Fruit fly (Drosophila melanogaster): ENCODE measurements around the gene Zip71B.
A peak's percentile ranks its signal among the peaks of the same experiment; 100 is the strongest.

Gene Zip71B

DNA sequence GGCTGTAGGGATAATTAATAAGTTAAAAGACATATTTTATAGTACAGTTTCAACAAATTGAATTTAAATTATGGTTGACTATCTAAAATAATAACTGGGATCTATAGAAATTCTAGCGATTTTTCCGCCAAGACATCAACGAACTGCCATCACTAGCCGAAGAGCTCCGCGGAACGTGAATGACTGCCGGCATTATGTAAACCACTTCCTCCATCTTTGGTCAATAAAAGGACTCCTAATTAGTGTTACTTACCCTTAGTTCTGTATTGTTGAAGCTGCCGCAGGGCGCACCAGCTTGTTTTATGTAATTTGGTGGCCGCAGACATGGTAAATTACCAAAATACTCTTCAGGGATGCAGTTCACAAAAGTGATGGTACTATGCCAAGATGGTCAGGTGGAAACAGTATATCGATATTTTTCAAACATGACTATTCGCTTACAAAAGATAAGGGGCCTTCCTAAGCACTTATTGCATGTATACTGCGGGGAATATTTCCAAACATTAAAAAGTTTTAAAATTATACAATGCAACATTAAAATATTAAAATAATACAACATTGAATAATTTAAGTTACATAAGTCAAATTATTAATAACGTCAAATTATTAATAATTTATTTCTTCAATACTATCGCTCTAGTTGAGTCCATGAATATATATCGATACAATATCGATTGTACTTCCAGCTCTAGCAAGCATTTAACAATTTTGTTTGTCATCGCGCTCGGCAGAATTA, 7.4 kb downstream of the Zip71B start, which contains the start of the genes mRpL39 and Prosbeta2 (continued):
- no peak for TF ChIP-seq D (optimal IDR thresholded peaks at IDR 0.05)
- peak; percentile 30 for TF ChIP-seq D (GFP tag; optimal IDR thresholded peaks at IDR 0.05)
- no peak for TF ChIP-seq Side (GFP tag; optimal IDR thresholded peaks at IDR 0.05)
- TF ChIP-seq ab (GFP tag; optimal IDR thresholded peaks at IDR 0.05): no peak
- TF ChIP-seq Gsc (GFP tag; IDR thresholded peaks at IDR 0.05): no peak
- no peak for TF ChIP-seq fd64A (GFP tag; optimal IDR thresholded peaks at IDR 0.05)
- TF ChIP-seq CG7372 (GFP tag; IDR thresholded peaks at IDR 0.05): peak; percentile 47
- TF ChIP-seq gsb (GFP tag; IDR thresholded peaks at IDR 0.05): no peak
- peak; percentile 83 for TF ChIP-seq vvl (GFP tag; IDR thresholded peaks at IDR 0.05)
- peak; percentile 68 for TF ChIP-seq stwl (tag; optimal IDR thresholded peaks at IDR 0.05)
- no peak for TF ChIP-seq lola (GFP tag; optimal IDR thresholded peaks at IDR 0.05)
- TF ChIP-seq Hmx (GFP tag; optimal IDR thresholded peaks at IDR 0.05): no peak
- TF ChIP-seq CG6254 (GFP tag; optimal IDR thresholded peaks at IDR 0.05): no peak
- peak; percentile 28 for TF ChIP-seq Ets65A (GFP tag)
- TF ChIP-seq fd102C (GFP tag; optimal IDR thresholded peaks at IDR 0.05): no peak
- TF ChIP-seq CG16815 (GFP tag; optimal IDR thresholded peaks at IDR 0.05): no peak
- TF ChIP-seq Gug (GFP tag; IDR thresholded peaks at IDR 0.05): peak; percentile 73; the same call in 3 of the 4 replicates
- TF ChIP-seq Scr (GFP tag; IDR thresholded peaks at IDR 0.05; ENCODE audit: partially characterized antibody): peak; percentile 99
- TF ChIP-seq Kr (GFP tag; optimal IDR thresholded peaks at IDR 0.05): no peak
- 0 out of 2 replicates have a peak, but pooled peaks have one; percentile 27 for TF ChIP-seq Rx (GFP tag; IDR thresholded peaks at IDR 0.05)
- no peak for TF ChIP-seq HLHmδ (GFP tag; optimal IDR thresholded peaks at IDR 0.05)
- TF ChIP-seq inv (GFP tag; IDR thresholded peaks at IDR 0.05; ENCODE audit: partially characterized antibody): peak; percentile 91
- TF ChIP-seq CG2199 (GFP tag; IDR thresholded peaks at IDR 0.05): no peak
- TF ChIP-seq CG31441 (GFP tag; IDR thresholded peaks at IDR 0.05): peak; percentile 87
- peak; percentile 57; the same call in 2 of the 3 replicates for TF ChIP-seq CG7963 (GFP tag; IDR thresholded peaks at IDR 0.05; ENCODE audit: partially characterized antibody)
- TF ChIP-seq Abd-B (GFP tag; optimal IDR thresholded peaks at IDR 0.05): no peak
- TF ChIP-seq tgo (GFP tag; IDR thresholded peaks at IDR 0.05): peak; percentile 77
- TF ChIP-seq disco-r (GFP tag; optimal IDR thresholded peaks at IDR 0.05): no peak
- no peak for TF ChIP-seq CG8478 (optimal IDR thresholded peaks at IDR 0.05)
- peak; percentile 61; the same call in 2 of the 3 replicates for TF ChIP-seq CG11695 (GFP tag; IDR thresholded peaks at IDR 0.05)
- peak; percentile 63; the same call in 1 of the 2 replicates for TF ChIP-seq danr (GFP tag; IDR thresholded peaks at IDR 0.05)
- TF ChIP-seq CG2712 (tag; optimal IDR thresholded peaks at IDR 0.05): peak; percentile 84
- TF ChIP-seq her (GFP tag; optimal IDR thresholded peaks at IDR 0.05): no peak
- no peak for TF ChIP-seq NK7.1 (GFP tag; optimal IDR thresholded peaks at IDR 0.05)
- peak; percentile 52 for TF ChIP-seq Asciz (GFP tag; optimal IDR thresholded peaks at IDR 0.05)
- peak; percentile 14 for TF ChIP-seq CG31388 (GFP tag; optimal IDR thresholded peaks at IDR 0.05)
- peak; percentile 59 for TF ChIP-seq scrt (GFP tag; optimal IDR thresholded peaks at IDR 0.05)
- no peak for TF ChIP-seq org-1 (GFP tag; optimal IDR thresholded peaks at IDR 0.05)
- no peak for TF ChIP-seq Bdp1 (GFP tag; optimal IDR thresholded peaks at IDR 0.05)
- TF ChIP-seq Taf1 (GFP tag; IDR thresholded peaks at IDR 0.05): no peak
- TF ChIP-seq Fer1 (GFP tag; optimal IDR thresholded peaks at IDR 0.05): no peak
- peak; percentile 43 for TF ChIP-seq CG15696 (tag; optimal IDR thresholded peaks at IDR 0.05)
- peak; percentile 73 for TF ChIP-seq lab (GFP tag; optimal IDR thresholded peaks at IDR 0.05)
- no peak for TF ChIP-seq CG12236 (GFP tag; optimal IDR thresholded peaks at IDR 0.05)
- no peak for TF ChIP-seq ac (GFP tag; optimal IDR thresholded peaks at IDR 0.05)
- TF ChIP-seq B-H2 (GFP tag; optimal IDR thresholded peaks at IDR 0.05): no peak
- peak; percentile 90 for TF ChIP-seq CG14710 (tag; optimal IDR thresholded peaks at IDR 0.05)
- TF ChIP-seq CG34422 (GFP tag; IDR thresholded peaks at IDR 0.05): peak; percentile 84
- TF ChIP-seq CG6791 (GFP tag; IDR thresholded peaks at IDR 0.05; ENCODE audit: partially characterized antibody): peak; percentile 81
- TF ChIP-seq esg (GFP tag; conservative IDR thresholded peaks at IDR 0.05): peak; percentile 27
